Worm (Caenorhabditis elegans) whole organism, late embryonic: ENCODE measurements around the gene R10E11.5.

ENCODE experiments used
- C08G9.2 ChIP-seq: sonication (generic microtip); optimal IDR thresholded peaks from 2 replicates; lab custom pipeline; 2016; ENCODE audit warnings: mild to moderate bottlenecking, missing genetic modification characterization, moderate library complexity, missing compliant biosample characterization
- C38D4.7 ChIP-seq: fragments of 200-800 bp; sonication (Bioruptor generic); optimal IDR thresholded peaks from 2 replicates; lab custom pipeline; 2018; ENCODE audit warnings: mild to moderate bottlenecking, missing genetic modification characterization, moderate library complexity, missing compliant biosample characterization
- K02D7.2 ChIP-seq: sonication (generic microtip); optimal IDR thresholded peaks from 2 replicates; lab custom pipeline; 2017; ENCODE audit warnings: mild to moderate bottlenecking, missing genetic modification characterization, missing compliant biosample characterization
- Y22D7AL.16 ChIP-seq: sonication (generic microtip); optimal IDR thresholded peaks from 2 replicates; lab custom pipeline; 2016; ENCODE audit warnings: missing genetic modification characterization, missing compliant biosample characterization
- ceh-18 ChIP-seq: sonication (generic microtip); optimal IDR thresholded peaks from 2 replicates; lab custom pipeline; 2016; ENCODE audit warnings: missing genetic modification characterization, missing compliant biosample characterization
- ceh-31 ChIP-seq: sonication (generic microtip); optimal IDR thresholded peaks from 2 replicates; lab custom pipeline; 2016; ENCODE audit warnings: missing genetic modification characterization, missing compliant biosample characterization
- ceh-34 ChIP-seq: sonication (generic microtip); optimal IDR thresholded peaks from 2 replicates; lab custom pipeline; 2016; ENCODE audit warnings: mild to moderate bottlenecking, missing genetic modification characterization, missing compliant biosample characterization
- ceh-45 ChIP-seq: fragments of 200-800 bp; sonication (Bioruptor generic); IDR thresholded peaks from 2 replicates; pipeline ENCODE4 v1.3.6; 2022; ENCODE audit warnings: missing genetic modification reagents, missing genetic modification characterization, missing compliant biosample characterization
- ceh-6 ChIP-seq: fragments of 200-800 bp; sonication (Bioruptor generic); optimal IDR thresholded peaks from 2 replicates; lab custom pipeline; 2018; ENCODE audit warnings: mild to moderate bottlenecking, missing genetic modification characterization, missing compliant biosample characterization
- che-1 ChIP-seq: sonication (generic microtip); optimal IDR thresholded peaks from 2 replicates; lab custom pipeline; 2016; ENCODE audit warnings: mild to moderate bottlenecking, missing genetic modification characterization, missing compliant biosample characterization
- dve-1 ChIP-seq: sonication (generic microtip); optimal IDR thresholded peaks from 2 replicates; lab custom pipeline; 2017; ENCODE audit warnings: antibody characterized with exemption, mild to moderate bottlenecking, missing genetic modification characterization, missing compliant biosample characterization
- elt-2 ChIP-seq: sonication (generic microtip); optimal IDR thresholded peaks from 2 replicates; lab custom pipeline; 2016; ENCODE audit warnings: missing genetic modification reagents, missing genetic modification characterization, missing compliant biosample characterization
- eyg-1 ChIP-seq: sonication (generic microtip); optimal IDR thresholded peaks from 2 replicates; lab custom pipeline; 2016; ENCODE audit warnings: missing genotype, missing genetic modification characterization, missing compliant biosample characterization
- fax-1 ChIP-seq: sonication (generic microtip); optimal IDR thresholded peaks from 2 replicates; lab custom pipeline; 2016; ENCODE audit warnings: missing genotype, missing genetic modification characterization, missing compliant biosample characterization
- fkh-10 ChIP-seq: fragments of 150-350 bp; optimal IDR thresholded peaks from 2 replicates; lab custom pipeline; 2014; ENCODE audit warnings: missing biosample characterization, missing genetic modification reagents, missing genetic modification characterization
- fkh-6 ChIP-seq: sonication (generic microtip); optimal IDR thresholded peaks from 2 replicates; lab custom pipeline; 2016; ENCODE audit warnings: missing genetic modification characterization, missing compliant biosample characterization
- hlh-15 ChIP-seq: sonication (generic microtip); optimal IDR thresholded peaks from 2 replicates; lab custom pipeline; 2016; ENCODE audit warnings: missing genetic modification characterization, missing compliant biosample characterization
- hlh-8 ChIP-seq: sonication (generic microtip); optimal IDR thresholded peaks from 2 replicates; lab custom pipeline; 2016; ENCODE audit warnings: missing genotype, missing genetic modification characterization, missing compliant biosample characterization
- mec-3 ChIP-seq: sonication (generic microtip); optimal IDR thresholded peaks from 2 replicates; lab custom pipeline; 2016; ENCODE audit warnings: borderline replicate concordance, missing genetic modification characterization, missing compliant biosample characterization
- nfya-1 ChIP-seq: sonication (generic microtip); optimal IDR thresholded peaks from 2 replicates; lab custom pipeline; 2017; ENCODE audit warnings: missing genetic modification characterization, mild to moderate bottlenecking, missing compliant biosample characterization, antibody characterized with exemption, moderate library complexity
- nhr-11 ChIP-seq: fragments of 150-350 bp; optimal IDR thresholded peaks from 2 replicates; lab custom pipeline; 2014; ENCODE audit warnings: missing biosample characterization, missing genetic modification characterization
- nhr-232 ChIP-seq: sonication (generic microtip); optimal IDR thresholded peaks from 2 replicates; lab custom pipeline; 2016; ENCODE audit warnings: missing genetic modification characterization, missing compliant biosample characterization
- pag-3 ChIP-seq: sonication (generic microtip); optimal IDR thresholded peaks from 2 replicates; lab custom pipeline; 2016; ENCODE audit warnings: missing compliant biosample characterization, missing genetic modification characterization, borderline replicate concordance
- ref-2 ChIP-seq: sonication (generic microtip); optimal IDR thresholded peaks from 2 replicates; lab custom pipeline; 2016; ENCODE audit warnings: missing genetic modification characterization, missing compliant biosample characterization
- rnt-1 ChIP-seq: sonication (generic microtip); optimal IDR thresholded peaks from 2 replicates; lab custom pipeline; 2016; ENCODE audit warnings: missing genetic modification characterization, missing compliant biosample characterization
- sox-4 ChIP-seq: sonication (generic microtip); optimal IDR thresholded peaks from 2 replicates; lab custom pipeline; 2017; ENCODE audit warnings: mild to moderate bottlenecking, missing genetic modification characterization, inconsistent platforms, missing compliant biosample characterization
- tbx-2 ChIP-seq: sonication (generic microtip); optimal IDR thresholded peaks from 2 replicates; lab custom pipeline; 2016; ENCODE audit warnings: missing genetic modification characterization, missing compliant biosample characterization
- tbx-7 ChIP-seq: sonication (generic microtip); optimal IDR thresholded peaks from 2 replicates; lab custom pipeline; 2016; ENCODE audit warnings: missing genotype, missing genetic modification characterization, missing compliant biosample characterization
- ttx-3 ChIP-seq: sonication (generic microtip); optimal IDR thresholded peaks from 2 replicates; lab custom pipeline; 2016; ENCODE audit warnings: missing genetic modification reagents, missing genetic modification characterization, missing compliant biosample characterization
- unc-3 ChIP-seq, 2 experiments: fragments of 200-800 bp in 1 of 2; sonication (Bioruptor generic) in 1 of 2; sonication (generic microtip) in 1 of 2; conservative IDR thresholded peaks in 1 of 2; optimal IDR thresholded peaks in 1 of 2; 2 replicates each; pipeline versions ENCODE4 v1.3.6 to Lab custom; 2016 to 2022; ENCODE audit warnings: missing compliant biosample characterization in 2 of 2, missing genetic modification characterization in 2 of 2, missing genetic modification reagents in 1 of 2
- unc-42 ChIP-seq: sonication (generic microtip); optimal IDR thresholded peaks from 2 replicates; lab custom pipeline; 2016; ENCODE audit warnings: missing genotype, missing genetic modification characterization, missing compliant biosample characterization
- unc-55 ChIP-seq: sonication (generic microtip); optimal IDR thresholded peaks from 2 replicates; lab custom pipeline; 2017; ENCODE audit warnings: missing biosample characterization, missing genetic modification reagents, missing genetic modification characterization
- unc-86 ChIP-seq: sonication (generic microtip); optimal IDR thresholded peaks from 2 replicates; lab custom pipeline; 2016; ENCODE audit warnings: missing genetic modification characterization, missing compliant biosample characterization
- zip-5 ChIP-seq: sonication (generic microtip); optimal IDR thresholded peaks from 2 replicates; lab custom pipeline; 2016; ENCODE audit warnings: missing genetic modification characterization, missing compliant biosample characterization

R10E11.5 gene

DNA sequence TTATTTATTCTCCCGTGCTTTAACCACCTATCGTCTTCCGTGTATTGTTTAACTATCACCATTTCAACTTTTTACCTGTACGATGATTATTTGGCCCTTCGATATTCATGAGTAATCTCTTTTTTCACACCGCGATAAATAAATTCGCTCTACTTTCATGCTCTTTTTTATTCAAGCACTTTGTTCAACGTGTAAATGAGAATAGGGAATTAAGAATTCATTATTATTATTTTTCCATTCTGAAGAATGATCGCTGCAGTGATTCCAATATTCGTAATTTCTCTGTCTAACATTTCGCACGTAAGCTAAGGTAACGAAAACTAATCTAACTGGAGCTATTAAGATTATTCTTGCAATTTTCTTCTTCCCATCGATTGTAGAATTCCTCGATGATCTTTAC is 40.8 kb downstream of the R10E11.5 start, which contains the start of gene T05G5.4:
T05G5.4 (plus strand) TSS at position 241 of the 400 bp plus-strand sequence.
- TF ChIP-seq ceh-6 (no peak), zip-5 (no peak), ttx-3 (tag; lab: Kevin White, UChicago) (no peak), C38D4.7 (GFP tag; lab: Kevin White, UChicago) (no peak), C08G9.2 (tag; lab: Kevin White, UChicago) (no peak), sox-4 (tag; lab: Kevin White, UChicago) (no peak), nhr-11 (tag; lab: Kevin White, UChicago) (no peak), nhr-232 (tag; lab: Kevin White, UChicago) (no peak), dve-1 (tag; lab: Kevin White, UChicago) (no peak), fkh-10 (GFP tag; lab: Kevin White, UChicago) (no peak), fax-1 (tag; lab: Kevin White, UChicago) (no peak), ceh-34 (tag; lab: Kevin White, UChicago) (no peak), fkh-6 (tag; lab: Kevin White, UChicago) (no peak), nfya-1 (no peak), unc-86 (tag; lab: Kevin White, UChicago) (no peak), unc-3 (GFP tag; conservative IDR thresholded peaks at IDR 0.05; lab: Robert Waterston, UW) (no peak), unc-3 (tag; optimal IDR thresholded peaks at IDR 0.05; lab: Kevin White, UChicago) (no peak)

ce11 chrIII:9747133-9747532 is 42.3 kb downstream of the R10E11.5 start, which contains the start of the genes iff-1 and cdk-1:
TSS of gene iff-1 (minus strand) at chrIII:9747193.
TSS of gene cdk-1 (plus strand) at chrIII:9747472.
- TF ChIP-seq ceh-31 (tag; lab: Kevin White, UChicago), result peak; percentile 8
- no peak for TF ChIP-seq unc-86 (tag; lab: Kevin White, UChicago)
- TF ChIP-seq K02D7.2 (tag; lab: Kevin White, UChicago), result no peak
- TF ChIP-seq eyg-1 (tag; lab: Kevin White, UChicago), result no peak
- TF ChIP-seq nfya-1, result peak; percentile 12
- peak; percentile 1 for TF ChIP-seq unc-42 (tag; lab: Kevin White, UChicago)

ce11 chrIII:9746665-9747064 is 42.8 kb downstream of the R10E11.5 start:
- TF ChIP-seq ceh-31 (tag; lab: Kevin White, UChicago), result no peak
- no peak for TF ChIP-seq hlh-15 (tag; lab: Kevin White, UChicago)
- no peak for TF ChIP-seq Y22D7AL.16
- no peak for TF ChIP-seq unc-86 (tag; lab: Kevin White, UChicago)
- no peak for TF ChIP-seq hlh-8 (tag; lab: Kevin White, UChicago)
- TF ChIP-seq che-1 (tag; lab: Kevin White, UChicago), result no peak
- TF ChIP-seq nfya-1, result no peak
- TF ChIP-seq ceh-6, result no peak
- no peak for TF ChIP-seq C38D4.7 (GFP tag; lab: Kevin White, UChicago)
- TF ChIP-seq sox-4 (tag; lab: Kevin White, UChicago), result no peak
- TF ChIP-seq tbx-7, result no peak
- no peak for TF ChIP-seq fax-1 (tag; lab: Kevin White, UChicago)
- TF ChIP-seq pag-3 (tag; lab: Kevin White, UChicago), result no peak

ce11 chrIII:9745333-9745897 is 44.0 kb downstream of the R10E11.5 start:
- TF ChIP-seq elt-2 (tag; lab: Kevin White, UChicago) (no peak), nfya-1 (peak; percentile 11), ref-2 (peak; percentile 22), mec-3 (tag; lab: Kevin White, UChicago) (no peak), rnt-1 (tag; lab: Kevin White, UChicago) (peak; percentile 5), tbx-2 (tag; lab: Kevin White, UChicago) (no peak), ceh-34 (tag; lab: Kevin White, UChicago) (peak; percentile 4), ceh-45 (GFP tag; lab: Robert Waterston, UW) (no peak)

DNA sequence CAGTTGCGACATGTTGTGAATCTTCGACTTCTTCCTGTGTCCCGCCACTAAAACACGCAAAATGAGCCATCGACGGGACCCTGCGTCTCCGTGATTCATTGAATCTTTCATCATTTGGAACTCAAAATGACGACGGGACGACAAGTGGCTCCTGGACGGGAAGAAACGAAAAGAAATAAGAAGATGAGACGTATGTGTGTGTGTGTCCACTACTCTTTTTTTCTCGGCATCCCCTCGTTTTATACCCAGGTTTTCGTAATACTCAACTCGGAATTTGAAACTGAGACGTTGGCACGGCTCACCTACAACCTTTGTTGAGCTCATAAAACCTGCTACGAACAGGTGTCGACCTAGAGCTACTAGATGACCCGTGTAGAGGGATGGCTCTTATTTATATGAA is 44.9 kb downstream of the R10E11.5 start:
- peak; percentile 3 for TF ChIP-seq ceh-18 (tag; lab: Kevin White, UChicago)
- peak; percentile 14 for TF ChIP-seq unc-55
- TF ChIP-seq unc-42 (tag; lab: Kevin White, UChicago), result no peak
